Worm (Caenorhabditis elegans) whole organism, L4 larva: ENCODE results near the gene Y53C12A.7.
"Not testable (repeated sequence)": the region's sequence is repeated elsewhere in the genome, so short reads cannot be mapped to it uniquely, and the experiment has no call there.

ENCODE experiments used
- F44E2.7 ChIP-seq: fragments of 200-800 bp; sonication (Bioruptor generic); IDR thresholded peaks from 2 replicates; pipeline ENCODE4 v2.1.2; 2022; ENCODE audit warnings: missing genetic modification characterization, missing compliant biosample characterization
- F49E8.2 ChIP-seq: sonication (generic microtip); optimal IDR thresholded peaks from 2 replicates; lab custom pipeline; 2016; ENCODE audit warnings: missing compliant biosample characterization, mild to moderate bottlenecking, missing genetic modification characterization, borderline replicate concordance
- Y105C5A.15 ChIP-seq: fragments of 200-800 bp; sonication (Bioruptor generic); IDR thresholded peaks from 2 replicates; pipeline ENCODE4 v1.3.6; 2022; ENCODE audit warnings: missing genetic modification characterization, missing compliant biosample characterization
- Y75B8A.6 ChIP-seq: fragments of 200-800 bp; sonication (Bioruptor generic); IDR thresholded peaks from 2 replicates; pipeline ENCODE4 v1.3.6; 2022; ENCODE audit warnings: missing genetic modification reagents, missing genetic modification characterization, missing compliant biosample characterization
- ZK337.2 ChIP-seq: fragments of 200-800 bp; sonication (Bioruptor generic); IDR thresholded peaks from 2 replicates; pipeline ENCODE4 v1.3.6; 2022; ENCODE audit warnings: missing genetic modification reagents, missing genetic modification characterization, missing compliant biosample characterization
- aha-1 ChIP-seq: fragments of 150-350 bp; peaks from one replicate; lab custom pipeline; 2014; ENCODE audit warnings: missing biosample characterization, missing genetic modification characterization
- arid-1 ChIP-seq: fragments of 200-800 bp; sonication (Bioruptor generic); conservative IDR thresholded peaks from 2 replicates; pipeline ENCODE4 v1.3.6; 2022; ENCODE audit warnings: missing genetic modification reagents, missing genetic modification characterization, missing compliant biosample characterization
- ceh-20 ChIP-seq: fragments of 200-800 bp; sonication (Bioruptor generic); IDR thresholded peaks from 2 replicates; pipeline ENCODE4 v1.3.6; 2022; ENCODE audit warnings: missing genetic modification reagents, missing genetic modification characterization, missing compliant biosample characterization
- ceh-62 ChIP-seq: sonication (generic microtip); optimal IDR thresholded peaks from 2 replicates; lab custom pipeline; 2017; ENCODE audit warnings: missing biosample characterization, missing genetic modification characterization
- ctbp-1 ChIP-seq: fragments of 200-800 bp; sonication (Bioruptor generic); IDR thresholded peaks from 2 replicates; pipeline ENCODE4 v1.3.6; 2022; ENCODE audit warnings: missing genetic modification reagents, missing genetic modification characterization, missing compliant biosample characterization
- daf-12 ChIP-seq: fragments of 150-350 bp; optimal IDR thresholded peaks from 2 replicates; lab custom pipeline; 2014; ENCODE audit warnings: missing biosample characterization, missing genetic modification reagents, missing genetic modification characterization
- daf-19 ChIP-seq: fragments of 200-800 bp; sonication (Bioruptor generic); conservative IDR thresholded peaks from 2 replicates; pipeline ENCODE4 v1.3.6; 2022; ENCODE audit warnings: missing genetic modification characterization, missing compliant biosample characterization
- dmd-6 ChIP-seq: fragments of 200-800 bp; sonication (Bioruptor generic); IDR thresholded peaks from 2 replicates; pipeline ENCODE4 v1.3.6; 2022; ENCODE audit warnings: missing genetic modification reagents, missing genetic modification characterization, missing compliant biosample characterization
- egl-43 ChIP-seq: fragments of 200-800 bp; sonication (Bioruptor generic); IDR thresholded peaks from 2 replicates; pipeline ENCODE4 v1.3.6; 2022; ENCODE audit warnings: missing genetic modification reagents, missing genetic modification characterization, missing compliant biosample characterization
- hif-1 ChIP-seq, 2 experiments: sonication (generic microtip); optimal IDR thresholded peaks; 2 replicates each; lab custom pipeline; 2016 to 2017; ENCODE audit warnings: missing compliant biosample characterization in 2 of 2, missing genetic modification characterization in 2 of 2, missing genetic modification reagents in 2 of 2, missing genotype in 2 of 2, mild to moderate bottlenecking in 1 of 2
- hlh-11 ChIP-seq: fragments of 200-800 bp; sonication (Bioruptor generic); optimal IDR thresholded peaks from 2 replicates; lab custom pipeline; 2018; ENCODE audit warnings: mild to moderate bottlenecking, missing genetic modification characterization, missing compliant biosample characterization
- hmg-1.1 ChIP-seq: fragments of 200-800 bp; sonication (Bioruptor generic); IDR thresholded peaks from 2 replicates; pipeline ENCODE4 v1.3.6; 2022; ENCODE audit warnings: missing genetic modification reagents, missing genetic modification characterization, missing compliant biosample characterization
- jun-1 ChIP-seq: fragments of 150-350 bp; optimal IDR thresholded peaks from 2 replicates; lab custom pipeline; 2014; ENCODE audit warnings: missing biosample characterization, missing genetic modification reagents, missing genetic modification characterization
- lim-7 ChIP-seq: fragments of 200-800 bp; sonication (Bioruptor generic); IDR thresholded peaks from 2 replicates; pipeline ENCODE4 v1.3.6; 2022; ENCODE audit warnings: missing genetic modification characterization, missing compliant biosample characterization
- lin-1 ChIP-seq: fragments of 200-800 bp; sonication (Bioruptor generic); IDR thresholded peaks from 2 replicates; pipeline ENCODE4 v1.3.6; 2022; ENCODE audit warnings: missing genetic modification reagents, missing genetic modification characterization, missing compliant biosample characterization
- lin-38 ChIP-seq: fragments of 200-800 bp; sonication (Bioruptor generic); IDR thresholded peaks from 2 replicates; pipeline ENCODE4 v1.3.6; 2022; ENCODE audit warnings: missing genetic modification reagents, missing genetic modification characterization, missing compliant biosample characterization
- lin-39 ChIP-seq: fragments of 150-350 bp; optimal IDR thresholded peaks from 2 replicates; lab custom pipeline; 2014; ENCODE audit warnings: missing biosample characterization, missing genetic modification reagents, missing genetic modification characterization
- lir-3 ChIP-seq: sonication (generic microtip); optimal IDR thresholded peaks from 2 replicates; lab custom pipeline; 2016; ENCODE audit warnings: mild to moderate bottlenecking, missing genetic modification characterization, missing compliant biosample characterization
- lsy-2 ChIP-seq, 2 experiments: fragments of 150-350 bp in 1 of 2; sonication (generic microtip) in 1 of 2; optimal IDR thresholded peaks; 2 replicates each; lab custom pipeline; 2014 to 2017; ENCODE audit warnings: missing biosample characterization in 2 of 2, missing genetic modification characterization in 2 of 2
- mdl-1 ChIP-seq, 2 experiments: fragments of 150-350 bp in 1 of 2; sonication (generic microtip) in 1 of 2; optimal IDR thresholded peaks; 2 replicates each; lab custom pipeline; 2014 to 2017; ENCODE audit warnings: missing biosample characterization in 2 of 2, missing genetic modification characterization in 2 of 2
- mep-1 ChIP-seq: fragments of 150-350 bp; sonication (generic microtip); optimal IDR thresholded peaks from 3 replicates; lab custom pipeline; 2014; ENCODE audit warnings: missing biosample characterization, missing genetic modification characterization
- mxl-3 ChIP-seq: fragments of 200-800 bp; sonication (Bioruptor generic); optimal IDR thresholded peaks from 2 replicates; lab custom pipeline; 2018; ENCODE audit warnings: mild to moderate bottlenecking, missing genetic modification characterization, missing compliant biosample characterization
- nhr-28 ChIP-seq: fragments of 150-350 bp; optimal IDR thresholded peaks from 2 replicates; lab custom pipeline; 2014; ENCODE audit warnings: missing biosample characterization, missing genetic modification characterization
- nhr-42 ChIP-seq: fragments of 200-800 bp; sonication (Bioruptor generic); IDR thresholded peaks from 2 replicates; pipeline ENCODE4 v1.3.6; 2022; ENCODE audit warnings: missing genetic modification characterization, missing compliant biosample characterization
- nhr-48 ChIP-seq: sonication (generic microtip); optimal IDR thresholded peaks from 2 replicates; lab custom pipeline; 2016; ENCODE audit warnings: mild to moderate bottlenecking, missing genetic modification characterization, missing compliant biosample characterization
- pha-4 ChIP-seq, 2 experiments: fragments of 150-350 bp in 1 of 2; fragments of 200-800 bp in 1 of 2; sonication (Bioruptor generic) in 1 of 2; IDR thresholded peaks in 1 of 2; optimal IDR thresholded peaks in 1 of 2; 2 replicates each; pipeline versions ENCODE4 v1.3.6 to Lab custom; 2014 to 2022; ENCODE audit warnings: missing genetic modification characterization in 2 of 2, missing genetic modification reagents in 2 of 2, missing biosample characterization in 1 of 2, missing compliant biosample characterization in 1 of 2
- php-3 ChIP-seq: fragments of 200-800 bp; sonication (Bioruptor generic); IDR thresholded peaks from 2 replicates; pipeline ENCODE4 v1.3.6; 2022; ENCODE audit warnings: missing genetic modification reagents, missing genetic modification characterization, missing compliant biosample characterization
- rbr-2 ChIP-seq: sonication (generic microtip); optimal IDR thresholded peaks from 2 replicates; lab custom pipeline; 2016; ENCODE audit warnings: missing genotype, missing genetic modification characterization, missing compliant biosample characterization
- set-16 ChIP-seq: fragments of 200-800 bp; sonication (Bioruptor generic); IDR thresholded peaks from 2 replicates; pipeline ENCODE4 v1.3.6; 2022; ENCODE audit warnings: missing genetic modification reagents, missing genetic modification characterization, missing compliant biosample characterization
- snpc-1.2 ChIP-seq: fragments of 200-800 bp; sonication (Bioruptor generic); IDR thresholded peaks from 2 replicates; pipeline ENCODE4 v1.3.6; 2022; ENCODE audit warnings: missing genetic modification reagents, missing genetic modification characterization, missing compliant biosample characterization
- tra-1 ChIP-seq: fragments of 200-800 bp; sonication (Bioruptor generic); IDR thresholded peaks from 2 replicates; pipeline ENCODE4 v1.3.6; 2022; ENCODE audit warnings: missing genetic modification reagents, missing genetic modification characterization, missing compliant biosample characterization
- unc-62 ChIP-seq, 3 experiments: fragments of 150-350 bp in 1 of 3; sonication (generic microtip); optimal IDR thresholded peaks in 2 of 3; peaks in 1 of 3; 1 replicate in 1 of 3; 2 replicates in 2 of 3; lab custom pipeline; 2014 to 2017; ENCODE audit warnings: missing biosample characterization in 3 of 3, missing genetic modification characterization in 3 of 3, missing genetic modification reagents in 3 of 3, missing genotype in 1 of 3
- zfp-2 ChIP-seq: sonication (generic microtip); optimal IDR thresholded peaks from 2 replicates; lab custom pipeline; 2016; ENCODE audit warnings: mild to moderate bottlenecking, missing genetic modification characterization, missing compliant biosample characterization
- zip-2 ChIP-seq: fragments of 150-350 bp; optimal IDR thresholded peaks from 2 replicates; lab custom pipeline; 2014; ENCODE audit warnings: missing biosample characterization, missing genetic modification characterization
- ztf-11 ChIP-seq: fragments of 150-350 bp; optimal IDR thresholded peaks from 2 replicates; lab custom pipeline; 2014; ENCODE audit warnings: missing biosample characterization, missing genetic modification characterization

Y53C12A.7 gene

DNA sequence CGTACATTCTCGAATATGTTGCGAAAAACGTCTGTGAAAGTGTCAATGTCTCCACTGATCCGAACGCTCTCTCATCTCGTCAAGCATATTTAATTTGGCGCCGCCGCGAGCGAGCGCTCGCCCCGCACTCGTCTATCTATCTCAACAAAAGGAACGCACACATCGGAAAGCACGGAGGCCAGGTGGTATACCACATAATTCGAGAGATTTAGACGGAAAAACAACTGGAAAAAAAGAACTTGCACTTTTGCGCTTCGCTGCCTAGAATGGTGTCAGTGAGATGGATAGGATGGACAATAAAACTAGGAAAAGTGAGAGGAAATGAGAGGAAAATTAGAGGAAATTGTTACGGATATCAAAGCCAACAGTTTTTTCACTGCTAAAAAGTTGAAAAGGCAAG, 28.9 kb downstream of the Y53C12A.7 start (continued):
- TF ChIP-seq nhr-28 (peak; percentile 24), lim-7 (GFP tag; lab: Robert Waterston, UW) (no peak), zfp-2 (no peak), mdl-1 (tag; optimal IDR thresholded peaks at IDR 0.05; lab: Kevin White, UChicago) (peak in 1 of 2 experiments; percentile 45), F44E2.7 (no peak), snpc-1.2 (no peak), Y105C5A.15 (GFP tag; lab: Robert Waterston, UW) (no peak), Y75B8A.6 (GFP tag; lab: Robert Waterston, UW) (no peak), tra-1 (GFP tag; lab: Robert Waterston, UW) (0 out of 2 replicates have a peak, but pooled peaks have one; percentile 65), lsy-2 (tag; optimal IDR thresholded peaks at IDR 0.05; lab: Kevin White, UChicago) (no peak), ctbp-1 (GFP tag; lab: Robert Waterston, UW) (no peak), daf-19 (GFP tag; lab: Robert Waterston, UW) (no peak), php-3 (GFP tag; lab: Robert Waterston, UW) (no peak), mxl-3 (peak; percentile 55), lir-3 (tag; lab: Kevin White, UChicago) (no peak), hif-1 (tag; optimal IDR thresholded peaks at IDR 0.05; lab: Kevin White, UChicago) (no peak), ztf-11 (no peak), lin-38 (GFP tag; lab: Robert Waterston, UW) (no peak), ZK337.2 (GFP tag; lab: Robert Waterston, UW) (no peak), jun-1 (no peak), daf-12 (tag; lab: Kevin White, UChicago) (no peak), aha-1 (tag; lab: Kevin White, UChicago) (peak; percentile 49), lin-39 (tag; lab: Kevin White, UChicago) (no peak), pha-4 (GFP tag; IDR thresholded peaks at IDR 0.05; lab: Robert Waterston, UW) (no peak), pha-4 (tag; optimal IDR thresholded peaks at IDR 0.05; lab: Kevin White, UChicago) (no peak)

DNA sequence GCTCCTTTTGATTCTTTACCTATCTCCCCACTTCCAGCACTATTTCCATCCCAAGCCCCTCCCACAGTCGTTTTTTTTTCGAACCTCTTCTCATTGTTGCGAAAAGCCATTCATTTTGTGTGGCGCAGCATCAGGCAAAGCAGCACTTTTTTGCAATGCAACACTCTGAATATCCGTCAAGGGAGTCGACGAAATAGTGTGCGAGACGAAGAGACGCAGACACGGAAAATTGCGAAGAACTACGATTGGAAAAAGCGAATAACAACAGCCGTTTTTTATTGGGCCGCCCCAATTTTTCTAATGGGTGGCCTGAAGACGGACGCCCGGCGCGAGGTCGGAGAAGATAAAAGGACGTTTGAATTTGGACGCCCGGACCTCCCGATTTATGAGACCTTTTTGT, 29.5 kb downstream of the Y53C12A.7 start:
- TF ChIP-seq F49E8.2 (tag; lab: Kevin White, UChicago) (no peak), mep-1 (no peak), hlh-11 (tag; lab: Kevin White, UChicago) (peak; percentile 3), ceh-62 (tag; lab: Kevin White, UChicago) (no peak), unc-62 (GFP tag; optimal IDR thresholded peaks at IDR 0.05 in 1 of 2; lab: Kevin White, UChicago) (peak in 1 of 2 experiments; percentile 19), unc-62 (tag; optimal IDR thresholded peaks at IDR 0.05; lab: Kevin White, UChicago) (no peak), egl-43 (no peak), mdl-1 (tag; optimal IDR thresholded peaks at IDR 0.05; lab: Kevin White, UChicago) (no peak), hmg-1.1 (GFP tag; lab: Robert Waterston, UW) (peak; percentile 27; the same call in 1 of the 2 replicates), zfp-2 (no peak), zip-2 (tag; lab: Kevin White, UChicago) (no peak), lir-3 (tag; lab: Kevin White, UChicago) (no peak), nhr-42 (GFP tag; lab: Robert Waterston, UW) (no peak), nhr-48 (no peak), rbr-2 (tag; lab: Kevin White, UChicago) (peak; percentile 28)

DNA sequence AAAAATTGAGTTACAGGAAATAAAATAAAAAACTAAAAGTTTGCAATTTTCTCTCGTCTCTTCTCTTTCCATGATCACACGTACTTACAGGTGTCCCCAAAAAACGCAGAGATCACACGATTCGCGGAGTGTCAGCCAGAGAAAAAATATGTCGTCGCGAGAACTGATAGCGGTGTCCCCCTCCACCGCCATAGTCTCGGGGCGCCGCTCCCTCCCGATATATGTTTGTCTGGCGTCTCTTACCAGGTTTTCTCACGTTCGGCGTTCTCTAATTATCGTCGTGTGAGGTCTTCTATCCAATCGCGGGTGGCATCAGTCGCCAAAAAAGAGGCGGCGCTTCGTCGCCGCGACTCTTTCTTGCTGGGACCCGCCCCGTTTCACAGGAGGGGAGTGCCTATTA, 31.5 kb downstream of the Y53C12A.7 start, which contains the start of gene mab-3:
mab-3 (plus strand) TSS at position 328 of the 400 bp plus-strand sequence.
- TF ChIP-seq arid-1 (0 out of 2 replicates have a peak, but pooled peaks have one; percentile 18), egl-43 (0 out of 2 replicates have a peak, but pooled peaks have one; percentile 15), tra-1 (GFP tag; lab: Robert Waterston, UW) (peak; percentile 98), php-3 (GFP tag; lab: Robert Waterston, UW) (peak; percentile 70), ceh-20 (GFP tag; lab: Robert Waterston, UW) (0 out of 2 replicates have a peak, but pooled peaks have one; percentile 13), lin-1 (GFP tag; lab: Robert Waterston, UW) (0 out of 2 replicates have a peak, but pooled peaks have one; percentile 46), dmd-6 (GFP tag; lab: Robert Waterston, UW) (peak; percentile 59), hlh-11 (tag; lab: Kevin White, UChicago) (peak; percentile 51), set-16 (GFP tag; lab: Robert Waterston, UW) (peak; percentile 67), pha-4 (GFP tag; IDR thresholded peaks at IDR 0.05; lab: Robert Waterston, UW) (peak; percentile 17; the same call in 1 of the 2 replicates), hmg-1.1 (GFP tag; lab: Robert Waterston, UW) (0 out of 2 replicates have a peak, but pooled peaks have one; percentile 41)
- not testable (repeated sequence) for TF ChIP-seq pha-4 (tag; optimal IDR thresholded peaks at IDR 0.05; lab: Kevin White, UChicago)
